Worm (Caenorhabditis elegans): ENCODE data around the gene tufm-1.

ce11 chrIII:2855929-2856328 is 41.2 kb upstream of the tufm-1 start, which contains the start of gene F56F11.4:
- no peak for TF ChIP-seq sptf-1 (tag; optimal IDR thresholded peaks at IDR 0.05)
- no peak for TF ChIP-seq unc-39 (tag; optimal IDR thresholded peaks at IDR 0.05)
- no peak for TF ChIP-seq ztf-11 (tag; optimal IDR thresholded peaks at IDR 0.05)
- no peak for TF ChIP-seq tbx-8 (GFP tag; optimal IDR thresholded peaks at IDR 0.05)
- TF ChIP-seq unc-62 (GFP tag; optimal IDR thresholded peaks at IDR 0.05): no peak
- TF ChIP-seq elt-3 (tag; optimal IDR thresholded peaks at IDR 0.05): no peak
- TF ChIP-seq nhr-237 (tag; optimal IDR thresholded peaks at IDR 0.05): no peak
- TF ChIP-seq snpc-4 (tag; optimal IDR thresholded peaks at IDR 0.05): no peak
- TF ChIP-seq mep-1 (tag; optimal IDR thresholded peaks at IDR 0.05): no peak
- no peak for TF ChIP-seq elt-1 (tag; optimal IDR thresholded peaks at IDR 0.05; ENCODE audit: borderline replicate concordance, insufficient read depth)
- TF ChIP-seq ces-1 (GFP tag; optimal IDR thresholded peaks at IDR 0.05): no peak
- TF ChIP-seq blmp-1 (tag; optimal IDR thresholded peaks at IDR 0.05): no peak
- no peak for TF ChIP-seq ceh-39 (tag; optimal IDR thresholded peaks at IDR 0.05)
